Worm (Caenorhabditis elegans): ENCODE data around the gene F54D10.9.

F54D10.9 gene

ce11 chrII:3815445-3816208 is 16.7 kb downstream of the F54D10.9 start:
- TF ChIP-seq ztf-29 (GFP tag; IDR thresholded peaks at IDR 0.05) = no peak
- no peak for TF ChIP-seq flt-1 (GFP tag; IDR thresholded peaks at IDR 0.05)
- no peak for TF ChIP-seq ztf-23 (GFP tag; IDR thresholded peaks at IDR 0.05)
- TF ChIP-seq cog-1 (tag; optimal IDR thresholded peaks at IDR 0.05) = no peak
- TF ChIP-seq med-1 (GFP tag; optimal IDR thresholded peaks at IDR 0.05; ENCODE audit: insufficient read depth) = no peak
- TF ChIP-seq klf-2 (GFP tag; conservative IDR thresholded peaks at IDR 0.05) = no peak

- TF ChIP-seq ztf-23 (GFP tag; IDR thresholded peaks at IDR 0.05) (no peak), ztf-29 (GFP tag; IDR thresholded peaks at IDR 0.05) (no peak), tab-1 (GFP tag; IDR thresholded peaks at IDR 0.05) (no peak), med-1 (GFP tag; optimal IDR thresholded peaks at IDR 0.05; ENCODE audit: insufficient read depth) (no peak), cog-1 (tag; optimal IDR thresholded peaks at IDR 0.05) (no peak), ref-1 (GFP tag; conservative IDR thresholded peaks at IDR 0.05) (no peak), flt-1 (GFP tag; IDR thresholded peaks at IDR 0.05) (no peak), T22C8.4 (GFP tag; IDR thresholded peaks at IDR 0.05) (no peak), klf-2 (GFP tag; conservative IDR thresholded peaks at IDR 0.05) (no peak)
Observed at ce11 chrII:3811816-3812332, 20.4 kb downstream of the F54D10.9 start, which contains the start of gene lido-15. Gene lido-15 (plus strand): TSS chrII:3812282.

ce11 chrII:3810550-3810949 is 21.7 kb downstream of the F54D10.9 start:
- TF ChIP-seq T22C8.4 (GFP tag; IDR thresholded peaks at IDR 0.05) (no peak), med-1 (GFP tag; optimal IDR thresholded peaks at IDR 0.05; ENCODE audit: insufficient read depth) (no peak), cog-1 (tag; optimal IDR thresholded peaks at IDR 0.05) (peak; percentile 54), ztf-23 (GFP tag; IDR thresholded peaks at IDR 0.05) (no peak), ref-1 (GFP tag; conservative IDR thresholded peaks at IDR 0.05) (no peak), tab-1 (GFP tag; IDR thresholded peaks at IDR 0.05) (no peak)

ce11 chrII:3808643-3809042 is 23.6 kb downstream of the F54D10.9 start:
- no peak for TF ChIP-seq ztf-29 (GFP tag; IDR thresholded peaks at IDR 0.05)

- TF ChIP-seq cog-1 (tag; optimal IDR thresholded peaks at IDR 0.05) (no peak), klf-2 (GFP tag; conservative IDR thresholded peaks at IDR 0.05) (no peak), flt-1 (GFP tag; IDR thresholded peaks at IDR 0.05) (0 out of 2 replicates have a peak, but pooled peaks have one; percentile 18), ztf-23 (GFP tag; IDR thresholded peaks at IDR 0.05) (peak; percentile 50; the same call in 1 of the 2 replicates), ref-1 (GFP tag; conservative IDR thresholded peaks at IDR 0.05) (no peak), med-1 (GFP tag; optimal IDR thresholded peaks at IDR 0.05; ENCODE audit: insufficient read depth) (peak; percentile 65)
Observed at ce11 chrII:3808104-3808503, 24.2 kb downstream of the F54D10.9 start, which contains the start of gene F54D10.5. Gene F54D10.5 (minus strand): TSS chrII:3808177.

ce11 chrII:3806964-3807363 is 25.3 kb downstream of the F54D10.9 start, which contains the start of gene F54D10.4:
Gene F54D10.4 (minus strand): TSS chrII:3807064.
- no peak for TF ChIP-seq tab-1 (GFP tag; IDR thresholded peaks at IDR 0.05)
- TF ChIP-seq med-1 (GFP tag; optimal IDR thresholded peaks at IDR 0.05; ENCODE audit: insufficient read depth) = no peak

ce11 chrII:3805518-3805917 is 26.8 kb downstream of the F54D10.9 start:
- no peak for TF ChIP-seq ztf-29 (GFP tag; IDR thresholded peaks at IDR 0.05)
- TF ChIP-seq flt-1 (GFP tag; IDR thresholded peaks at IDR 0.05) = no peak
- no peak for TF ChIP-seq ztf-23 (GFP tag; IDR thresholded peaks at IDR 0.05)
- TF ChIP-seq cog-1 (tag; optimal IDR thresholded peaks at IDR 0.05) = no peak
- TF ChIP-seq tab-1 (GFP tag; IDR thresholded peaks at IDR 0.05) = no peak
- TF ChIP-seq T22C8.4 (GFP tag; IDR thresholded peaks at IDR 0.05) = no peak

- TF ChIP-seq klf-2 (GFP tag; conservative IDR thresholded peaks at IDR 0.05) (no peak), tab-1 (GFP tag; IDR thresholded peaks at IDR 0.05) (no peak)
Observed at ce11 chrII:3803219-3803618, 29.1 kb downstream of the F54D10.9 start, which contains the start of gene ins-32. Gene ins-32 (minus strand): TSS chrII:3803319.

ce11 chrII:3795323-3795722 is 37.0 kb downstream of the F54D10.9 start, which contains the start of gene Y8A9A.2:
Gene Y8A9A.2 (plus strand): TSS chrII:3795623.
- TF ChIP-seq ztf-23 (GFP tag; IDR thresholded peaks at IDR 0.05) (no peak), flt-1 (GFP tag; IDR thresholded peaks at IDR 0.05) (no peak), med-1 (GFP tag; optimal IDR thresholded peaks at IDR 0.05; ENCODE audit: insufficient read depth) (no peak)

- TF ChIP-seq flt-1 (GFP tag; IDR thresholded peaks at IDR 0.05) = no peak
- TF ChIP-seq med-1 (GFP tag; optimal IDR thresholded peaks at IDR 0.05; ENCODE audit: insufficient read depth) = no peak
- no peak for TF ChIP-seq ref-1 (GFP tag; conservative IDR thresholded peaks at IDR 0.05)
- TF ChIP-seq T22C8.4 (GFP tag; IDR thresholded peaks at IDR 0.05) = no peak
- no peak for TF ChIP-seq klf-2 (GFP tag; conservative IDR thresholded peaks at IDR 0.05)
- no peak for TF ChIP-seq ztf-29 (GFP tag; IDR thresholded peaks at IDR 0.05)
- TF ChIP-seq cog-1 (tag; optimal IDR thresholded peaks at IDR 0.05) = no peak
- no peak for TF ChIP-seq ztf-23 (GFP tag; IDR thresholded peaks at IDR 0.05)
- TF ChIP-seq tab-1 (GFP tag; IDR thresholded peaks at IDR 0.05) = no peak
Observed at ce11 chrII:3793336-3793735, 38.9 kb downstream of the F54D10.9 start, which contains the start of gene fbxb-99. Gene fbxb-99 (minus strand): TSS chrII:3793436.
